Fruit fly (Drosophila melanogaster): ENCODE data around the gene Acsx1R.

DNA sequence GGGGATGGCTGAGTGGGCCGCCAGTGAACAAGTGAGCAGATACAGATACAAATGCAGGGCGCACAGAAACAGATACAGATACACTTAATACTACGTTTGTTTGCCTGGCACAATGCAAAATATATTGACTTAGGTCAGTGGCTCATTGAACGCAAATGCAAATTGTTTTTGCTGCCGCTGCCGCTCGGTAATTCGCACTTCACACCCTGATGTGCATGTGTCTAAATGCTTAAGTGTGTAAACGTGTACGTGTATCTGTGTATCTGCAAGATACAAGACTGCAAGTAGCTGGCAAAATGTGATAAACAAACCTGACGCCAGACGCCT lies 31.3 kb upstream of the Acsx1R start:
- TF ChIP-seq sqz (GFP tag; optimal IDR thresholded peaks at IDR 0.05) (no peak), Sox102F (GFP tag; optimal IDR thresholded peaks at IDR 0.05) (no peak), fd96Cb (tag; optimal IDR thresholded peaks at IDR 0.05) (no peak), CG8388 (GFP tag; optimal IDR thresholded peaks at IDR 0.05) (no peak), bbx (GFP tag; IDR thresholded peaks at IDR 0.05; ENCODE audit: partially characterized antibody) (no peak), NC2β (GFP tag; optimal IDR thresholded peaks at IDR 0.05) (no peak), CG9727 (GFP tag; optimal IDR thresholded peaks at IDR 0.05) (no peak), CG13424 (tag; optimal IDR thresholded peaks at IDR 0.05) (no peak), mam (GFP tag; optimal IDR thresholded peaks at IDR 0.05) (no peak), CG12391 (tag; optimal IDR thresholded peaks at IDR 0.05) (no peak)

Data from whole organism, embryonic.